Fruit fly (Drosophila melanogaster) ovary, adult (tissue): Measurements from ENCODE around the gene ABCB7.

Source experiments
- CG17801 ChIP-seq: fragments of 200-800 bp; optimal IDR thresholded peaks from 2 replicates; lab custom pipeline; 2019; ENCODE audit warnings: missing biosample characterization, mild to moderate bottlenecking, missing genetic modification characterization, moderate library complexity; ENCODE audit not compliant: partially characterized antibody

The ABCB7 gene

DNA sequence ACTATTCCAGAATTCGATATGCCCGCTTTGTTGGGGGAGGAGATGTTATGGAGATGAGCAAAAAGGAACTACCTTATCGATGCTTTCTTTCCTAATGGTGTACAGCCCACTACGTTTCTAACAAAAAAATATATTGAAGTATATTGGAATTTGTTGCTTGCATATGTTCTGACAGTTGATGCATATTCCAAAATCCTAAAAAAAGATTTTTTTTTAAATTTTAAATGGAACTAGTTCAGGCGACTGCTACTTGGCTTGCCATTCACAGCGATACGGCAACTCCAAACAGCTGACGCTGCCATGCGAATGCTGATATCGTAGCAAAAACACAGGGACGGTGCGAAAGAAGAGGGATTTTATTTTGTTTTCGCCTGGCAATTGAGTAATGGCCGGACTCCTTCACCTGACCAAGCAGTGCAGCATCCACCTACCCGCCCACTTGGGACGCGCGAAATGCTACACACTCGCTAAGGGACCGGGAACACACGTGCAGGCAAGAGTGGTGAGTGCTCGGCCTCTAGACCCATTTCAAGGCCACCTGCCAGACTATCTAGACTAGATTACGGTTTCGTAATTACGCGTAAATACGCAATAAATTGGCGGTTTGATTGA lies at the start of gene ABCB7, which contains the start of the genes CG13926 and CG33230:
ABCB7 (plus strand) TSS at position 299 of the 612 bp plus-strand sequence.
CG13926 (minus strand) TSS at position 43 of the 612 bp plus-strand sequence.
CG33230 (plus strand) TSS at position 299 of the 612 bp plus-strand sequence.
- peak; percentile 39 for TF ChIP-seq CG17801

DNA sequence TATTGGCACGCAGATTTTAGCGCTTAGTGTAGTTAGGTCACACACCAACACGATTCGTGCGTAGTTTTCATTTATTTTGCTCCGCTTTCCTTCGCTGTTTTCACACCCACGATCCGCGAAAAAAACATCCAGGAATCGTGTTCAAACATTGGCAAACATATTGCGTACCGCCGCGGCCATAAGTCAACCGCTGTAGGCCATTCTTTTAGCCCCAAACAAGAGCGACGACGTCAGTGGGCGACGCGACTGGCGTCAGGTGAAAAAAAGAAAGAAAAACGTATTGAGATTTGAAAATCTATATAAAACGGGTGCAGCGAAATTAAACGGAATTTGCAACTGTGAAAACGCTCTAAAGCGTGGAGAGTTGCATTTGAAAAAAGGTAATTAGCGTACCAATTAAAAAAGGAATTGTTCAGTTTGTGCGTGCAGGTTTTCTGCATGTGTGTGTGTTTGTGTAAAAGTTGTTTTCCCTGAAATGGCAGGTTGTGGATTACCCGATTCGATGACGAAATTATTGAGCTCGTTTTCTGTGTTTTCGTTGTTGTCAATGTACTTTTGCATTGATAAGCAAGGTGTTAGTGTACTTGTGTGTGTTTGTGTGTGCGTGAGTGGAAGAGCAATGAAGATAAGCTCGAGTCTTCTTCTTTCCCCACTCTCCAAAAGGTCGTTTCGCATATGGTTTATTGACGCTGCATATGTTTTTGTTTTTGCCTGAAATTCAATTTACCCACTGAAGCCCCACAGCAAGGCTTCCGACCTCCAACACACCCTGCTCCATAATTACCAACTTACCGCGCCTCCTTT lies 48.9 kb upstream of the ABCB7 start, which contains the start of gene Tmep:
Tmep (plus strand) TSS at position 20 of the 804 bp plus-strand sequence.
- TF ChIP-seq CG17801, result no peak

DNA sequence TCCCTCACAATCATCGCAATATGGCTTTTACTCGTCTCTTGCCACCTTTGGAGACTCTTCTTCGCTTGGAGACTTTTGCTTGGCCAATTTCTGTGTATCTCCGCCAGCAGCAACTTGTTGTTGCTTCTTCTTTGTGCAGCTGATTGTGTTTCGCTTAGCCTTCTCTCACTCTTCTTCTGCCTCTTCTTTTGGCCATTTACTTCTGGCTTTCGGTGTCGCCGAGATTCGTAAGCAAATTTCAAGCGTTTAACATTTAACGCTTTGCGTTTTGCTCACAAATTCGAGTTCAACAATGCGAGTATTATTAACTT lies 48.3 kb upstream of the ABCB7 start:
- no peak for TF ChIP-seq CG17801

DNA sequence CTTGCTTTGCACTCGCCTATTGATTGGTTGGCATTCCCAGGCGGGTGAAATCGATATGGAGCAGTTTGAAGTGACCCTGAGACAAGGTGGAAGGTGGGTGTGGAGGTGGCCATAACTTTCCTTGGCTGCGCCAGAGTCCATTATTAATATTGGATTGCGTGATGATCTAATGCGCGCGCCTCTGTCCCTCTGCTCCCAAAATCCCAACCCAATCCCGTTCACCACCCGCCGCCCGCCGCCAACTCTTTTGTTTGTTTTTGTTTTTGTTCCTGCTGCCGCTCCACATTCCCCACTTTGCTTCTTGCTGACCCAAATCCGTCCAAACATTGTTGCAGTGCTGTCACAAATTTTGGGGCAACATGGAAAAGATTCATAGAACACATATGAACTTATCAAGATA lies 47.1 kb upstream of the ABCB7 start:
- no peak for TF ChIP-seq CG17801

DNA sequence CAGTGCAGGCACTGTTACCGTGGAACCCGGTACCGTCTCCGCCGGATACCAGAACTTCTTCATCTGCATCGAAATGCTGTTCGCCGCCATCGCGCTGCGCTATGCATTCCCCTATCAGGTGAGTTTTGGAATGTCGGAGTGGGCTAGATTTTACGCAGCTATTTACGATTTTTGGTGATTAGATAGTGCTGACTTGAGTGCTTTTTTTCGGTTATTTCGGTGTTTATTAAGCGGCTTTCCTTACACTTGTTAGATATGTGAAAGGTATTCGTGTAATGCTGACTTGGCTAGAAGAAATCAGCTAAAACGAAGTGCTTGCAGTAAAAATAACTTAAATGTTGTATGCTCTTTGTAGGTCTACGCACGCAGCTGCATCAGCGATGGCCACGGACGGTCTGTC lies 45.0 kb upstream of the ABCB7 start:
- no peak for TF ChIP-seq CG17801

DNA sequence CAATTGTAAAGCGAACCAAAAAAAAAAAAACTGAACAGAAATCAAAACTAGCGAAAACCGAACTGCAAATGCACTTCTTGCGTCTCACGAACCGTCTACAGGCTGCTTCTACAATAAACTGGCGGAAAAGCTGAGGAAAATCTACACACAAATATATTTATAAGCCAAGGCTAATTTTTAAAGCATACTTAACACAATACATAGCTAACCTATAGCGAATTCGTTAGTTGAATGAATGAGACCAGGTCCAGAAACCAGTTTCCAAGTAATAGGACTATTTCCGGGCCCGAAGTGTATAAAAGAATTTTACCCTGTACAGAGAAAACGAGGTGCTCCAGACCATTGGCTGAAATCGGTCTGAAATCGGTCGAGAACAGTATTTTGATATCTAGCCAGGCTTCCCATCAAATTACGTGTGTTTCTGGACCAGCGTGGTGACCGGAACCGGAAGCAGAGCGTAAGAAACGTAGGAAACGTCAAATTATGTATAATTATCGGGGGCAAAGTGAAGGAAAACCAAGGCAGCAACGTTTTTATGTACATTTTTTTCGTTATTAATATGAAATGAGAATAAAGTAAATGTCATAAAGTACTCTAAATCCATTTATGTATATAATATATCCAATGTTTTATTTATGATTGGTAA lies 42.4 kb upstream of the ABCB7 start:
- no peak for TF ChIP-seq CG17801

- TF ChIP-seq CG17801, result peak; percentile 33
Observed at dm6 chr3L:1576489-1577106, 41.6 kb upstream of the ABCB7 start, which contains the start of gene CG13917. CG13917 (plus strand) TSS chr3L:1576699.

DNA sequence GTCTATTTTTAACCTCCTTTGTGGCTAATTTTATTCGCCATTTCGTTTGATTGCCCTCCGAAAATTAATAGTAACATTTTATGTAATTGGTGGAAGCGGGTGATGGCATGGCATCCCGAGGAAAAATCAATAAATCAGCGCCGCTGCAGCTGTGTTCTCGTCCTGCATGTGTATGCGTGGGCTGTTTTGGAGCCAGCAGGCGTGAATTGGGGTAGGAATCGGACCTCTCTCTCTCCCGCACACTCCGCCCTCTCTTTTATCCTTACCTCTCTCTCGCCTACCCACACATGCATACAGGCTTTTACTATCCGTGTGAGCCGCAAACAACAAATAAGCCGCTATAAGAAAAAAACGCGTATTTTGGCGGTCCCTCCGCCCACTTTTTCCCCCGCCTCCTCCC lies 40.9 kb upstream of the ABCB7 start:
- TF ChIP-seq CG17801, result no peak

dm6 chr3L:1578391-1578948 lies 39.7 kb upstream of the ABCB7 start:
- TF ChIP-seq CG17801, result no peak

DNA sequence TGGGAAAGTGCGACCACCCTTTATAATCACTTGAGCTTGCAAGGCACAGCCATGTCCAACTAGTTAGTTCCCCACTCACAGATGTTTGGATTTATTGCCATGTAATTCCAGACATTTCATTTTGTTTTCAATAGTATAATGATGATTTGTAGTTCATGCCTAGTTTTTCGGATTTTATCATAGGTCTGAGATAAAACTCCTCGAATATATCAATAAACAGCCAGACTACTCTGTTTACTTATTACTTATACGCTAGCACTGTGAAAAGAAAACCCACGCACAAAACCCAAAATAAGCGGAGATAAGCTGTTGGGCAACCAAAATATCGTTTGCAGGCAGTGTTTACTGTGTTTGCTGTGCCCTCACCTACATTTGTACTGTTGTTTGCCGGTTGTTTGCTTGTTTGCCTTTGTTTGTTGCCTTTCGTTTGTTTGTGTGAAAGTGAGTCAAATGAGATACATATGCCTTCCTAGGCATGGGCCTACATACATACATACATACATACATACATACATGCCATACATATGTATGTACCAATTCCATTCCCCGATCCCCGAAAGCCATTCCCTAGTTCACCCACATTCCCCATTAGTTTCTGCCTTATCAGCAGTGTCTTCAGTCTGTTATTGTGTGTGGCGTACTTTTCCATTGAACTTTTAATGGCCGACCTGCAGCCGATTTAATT lies 38.9 kb upstream of the ABCB7 start:
- TF ChIP-seq CG17801, result no peak

DNA sequence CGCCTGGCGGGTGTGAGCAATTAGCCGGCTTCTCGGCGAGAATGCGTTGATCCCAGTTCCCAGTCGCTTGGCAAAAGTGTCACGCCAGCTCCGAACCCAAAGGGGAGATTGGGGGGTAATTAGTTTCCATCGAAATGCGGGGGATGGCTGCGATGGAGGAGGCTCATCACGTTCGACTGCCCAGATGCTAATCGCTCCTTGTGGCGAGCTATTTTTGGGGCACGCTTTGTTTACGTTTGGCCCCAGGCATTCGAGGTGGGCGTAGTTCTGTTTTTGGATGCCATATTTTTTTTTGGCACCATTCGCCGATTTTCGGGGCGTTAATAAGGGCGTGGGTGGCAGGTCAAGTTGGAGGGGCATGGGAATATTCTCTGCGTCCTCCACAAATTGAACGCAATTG lies 38.0 kb upstream of the ABCB7 start:
- no peak for TF ChIP-seq CG17801

DNA sequence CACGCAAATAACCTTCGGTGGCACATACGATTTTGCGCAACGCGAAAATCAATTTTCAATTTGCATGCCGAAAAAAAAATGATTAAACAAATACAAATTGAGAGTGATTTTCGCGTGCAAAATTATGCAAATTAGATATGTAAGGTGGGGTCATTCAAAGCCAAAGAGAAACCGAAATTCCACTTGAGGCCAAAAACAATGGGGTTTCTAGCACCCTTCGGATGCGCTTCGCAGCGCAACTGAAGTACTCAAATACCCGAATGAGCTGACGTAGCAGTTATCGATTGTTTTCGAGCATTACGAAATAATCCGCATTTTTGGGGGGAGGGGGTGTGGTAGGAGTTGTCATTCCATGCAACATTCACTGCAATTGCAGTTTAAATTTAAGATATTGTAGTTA lies 37.4 kb upstream of the ABCB7 start:
- TF ChIP-seq CG17801, result no peak

- no peak for TF ChIP-seq CG17801
Observed at dm6 chr3L:1584003-1584402, 34.2 kb upstream of the ABCB7 start.

DNA sequence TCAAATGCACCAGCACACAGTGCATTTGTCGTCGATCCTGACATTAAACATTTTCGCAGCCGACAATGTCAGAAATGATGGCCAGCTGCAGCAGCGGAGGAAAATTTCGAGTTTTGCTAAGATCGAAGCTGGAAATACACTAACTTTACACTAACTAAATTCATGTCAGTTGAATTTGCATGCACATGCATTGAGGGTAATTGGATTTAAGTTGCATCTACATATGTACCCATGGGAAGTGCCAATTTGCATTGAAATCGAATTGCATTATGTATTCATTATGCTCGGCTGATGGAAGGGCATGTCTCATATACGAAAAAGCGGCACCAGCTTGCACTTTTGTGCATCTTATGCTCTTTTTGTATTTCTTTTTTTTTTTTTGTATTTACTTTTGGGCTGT lies 33.4 kb upstream of the ABCB7 start:
- peak; percentile 85 for TF ChIP-seq CG17801

DNA sequence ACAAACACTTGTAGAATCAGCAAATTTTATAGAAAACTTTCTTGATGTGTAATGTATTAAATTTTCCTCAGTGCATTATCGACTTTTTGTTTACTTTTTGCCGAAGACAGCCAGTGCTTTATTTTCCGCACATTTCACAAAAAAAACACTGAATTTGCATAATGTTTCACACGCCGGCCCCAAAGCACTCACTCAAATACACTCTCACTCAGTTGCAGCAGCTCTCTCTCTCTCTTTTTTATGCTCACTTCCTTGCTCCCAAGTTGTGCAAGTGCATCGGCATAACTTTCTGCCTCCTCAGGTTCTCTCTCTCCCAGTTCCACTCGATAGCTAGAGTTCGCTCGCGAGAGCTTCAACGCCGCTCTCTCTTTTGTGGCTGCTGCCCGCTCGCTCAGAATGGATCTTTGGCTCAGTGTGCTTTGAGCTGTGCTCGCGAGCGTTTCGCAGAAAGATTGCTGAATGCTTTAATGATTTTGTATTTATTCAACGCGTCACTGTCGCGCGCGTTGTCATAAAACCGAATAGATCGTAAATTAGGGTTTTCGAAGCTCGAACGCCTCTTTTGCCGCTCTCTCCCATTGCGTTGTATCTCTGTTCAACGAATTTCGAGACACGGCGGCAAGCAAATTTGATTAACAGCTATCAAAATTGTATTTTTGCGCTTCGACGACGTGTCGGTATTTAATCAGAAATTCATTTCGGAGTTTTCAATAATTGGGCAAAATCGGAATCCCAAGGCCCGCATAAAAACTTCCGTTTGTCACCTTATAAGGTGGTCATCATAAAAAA lies 31.8 kb upstream of the ABCB7 start:
- TF ChIP-seq CG17801, result peak; percentile 67
